Worm (Caenorhabditis elegans) whole organism, late embryonic: ENCODE measurements around the gene F26G1.5.

Source experiments
- Y22D7AL.16 ChIP-seq: sonication (generic microtip); optimal IDR thresholded peaks from 2 replicates; lab custom pipeline; 2016; ENCODE audit warnings: missing genetic modification characterization, missing compliant biosample characterization
- ceh-48 ChIP-seq: sonication (generic microtip); optimal IDR thresholded peaks from 2 replicates; lab custom pipeline; 2016; ENCODE audit warnings: missing genetic modification characterization, inconsistent platforms, missing compliant biosample characterization
- fkh-10 ChIP-seq: fragments of 150-350 bp; optimal IDR thresholded peaks from 2 replicates; lab custom pipeline; 2014; ENCODE audit warnings: missing biosample characterization, missing genetic modification reagents, missing genetic modification characterization
- hlh-6 ChIP-seq: sonication (generic microtip); optimal IDR thresholded peaks from 2 replicates; lab custom pipeline; 2016; ENCODE audit warnings: missing genotype, missing genetic modification characterization, missing compliant biosample characterization
- mec-3 ChIP-seq: sonication (generic microtip); optimal IDR thresholded peaks from 2 replicates; lab custom pipeline; 2016; ENCODE audit warnings: borderline replicate concordance, missing genetic modification characterization, missing compliant biosample characterization
- nhr-11 ChIP-seq: fragments of 150-350 bp; optimal IDR thresholded peaks from 2 replicates; lab custom pipeline; 2014; ENCODE audit warnings: missing biosample characterization, missing genetic modification characterization
- pqm-1 ChIP-seq: sonication (generic microtip); optimal IDR thresholded peaks from 2 replicates; lab custom pipeline; 2016; ENCODE audit warnings: missing genetic modification characterization, missing compliant biosample characterization

DNA sequence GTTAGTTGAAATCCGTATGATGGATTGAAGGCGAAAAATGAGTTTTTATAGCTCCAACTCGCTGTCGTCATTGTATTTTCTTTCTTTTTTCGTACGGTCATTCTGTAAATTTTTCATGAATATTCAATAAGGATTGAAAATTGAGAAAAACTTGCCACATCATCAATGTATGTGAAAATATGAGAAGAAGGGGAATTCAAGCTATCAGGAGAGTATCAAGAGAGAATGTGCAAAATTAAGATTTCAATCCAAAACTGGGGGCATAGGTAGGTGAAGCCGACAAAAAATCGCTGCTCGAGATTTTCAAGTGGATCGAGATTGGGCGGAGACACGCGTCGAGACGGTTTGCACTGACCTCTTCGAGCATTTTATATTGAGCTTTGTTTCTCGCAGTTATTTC, 13.3 kb upstream of the F26G1.5 start, which contains the start of gene nep-12:
- TF ChIP-seq pqm-1 (no peak), nhr-11 (tag; lab: Kevin White, UChicago) (no peak), Y22D7AL.16 (tag; lab: Kevin White, UChicago) (no peak), hlh-6 (tag; lab: Kevin White, UChicago) (no peak), ceh-48 (tag; lab: Kevin White, UChicago) (no peak), mec-3 (tag; lab: Kevin White, UChicago) (no peak), fkh-10 (GFP tag; lab: Kevin White, UChicago) (no peak)
